Fruit fly (Drosophila melanogaster) whole organism, embryonic: Measurements from ENCODE around the gene Zir.
A peak's percentile ranks its signal among the peaks of the same experiment; 100 is the strongest.

Experiments
- ATbp ChIP-seq: fragments of 200-800 bp; sonication (Bioruptor generic); optimal IDR thresholded peaks from 2 replicates; lab custom pipeline; 2017; ENCODE audit warnings: missing biosample characterization, mild to moderate bottlenecking, missing genetic modification characterization, missing genetic modification reagents
- B-H2 ChIP-seq: fragments of 200-800 bp; sonication (Bioruptor generic); optimal IDR thresholded peaks from 2 replicates; lab custom pipeline; 2018; ENCODE audit warnings: missing biosample characterization, mild to moderate bottlenecking, missing genetic modification characterization
- CG10462 ChIP-seq: fragments of 200-800 bp; sonication (Bioruptor generic); optimal IDR thresholded peaks from 2 replicates; lab custom pipeline; 2016; ENCODE audit warnings: missing biosample characterization, missing genetic modification characterization
- CG11085 ChIP-seq: fragments of 200-800 bp; sonication (Bioruptor generic); IDR thresholded peaks from 2 replicates; pipeline ENCODE4 v1.3.6; 2022; ENCODE audit warnings: missing biosample characterization, missing genetic modification characterization
- CG11695 ChIP-seq: fragments of 200-800 bp; sonication (Bioruptor generic); IDR thresholded peaks from 3 replicates; pipeline ENCODE4 v1.3.6; 2022; ENCODE audit warnings: missing biosample characterization, missing genetic modification characterization
- CG12236 ChIP-seq: fragments of 200-800 bp; sonication (Bioruptor generic); optimal IDR thresholded peaks from 2 replicates; lab custom pipeline; 2016; ENCODE audit warnings: missing biosample characterization, missing genetic modification characterization
- CG12391 ChIP-seq: fragments of 200-800 bp; sonication (Bioruptor generic); optimal IDR thresholded peaks from 3 replicates; lab custom pipeline; 2018; ENCODE audit warnings: missing biosample characterization, mild to moderate bottlenecking, missing genetic modification characterization, moderate library complexity
- CG14860 ChIP-seq: fragments of 200-800 bp; sonication (Bioruptor generic); IDR thresholded peaks from 3 replicates; pipeline ENCODE4 v1.3.6; 2022; ENCODE audit warnings: missing biosample characterization, missing genetic modification characterization; ENCODE audit not compliant: partially characterized antibody
- CG1647 ChIP-seq: fragments of 200-800 bp; sonication (Bioruptor generic); optimal IDR thresholded peaks from 3 replicates; lab custom pipeline; 2016; ENCODE audit warnings: missing biosample characterization, missing genetic modification characterization
- CG17385 ChIP-seq: fragments of 200-800 bp; sonication (Bioruptor generic); optimal IDR thresholded peaks from 3 replicates; lab custom pipeline; 2018; ENCODE audit warnings: missing biosample characterization, mild to moderate bottlenecking, missing genetic modification characterization
- CG32532 ChIP-seq: fragments of 200-800 bp; sonication (Bioruptor generic); IDR thresholded peaks from 2 replicates; pipeline ENCODE4 v1.3.6; 2022; ENCODE audit warnings: missing biosample characterization, missing genetic modification characterization
- CG33213 ChIP-seq: fragments of 200-800 bp; sonication (Bioruptor generic); optimal IDR thresholded peaks from 3 replicates; lab custom pipeline; 2016; ENCODE audit warnings: missing biosample characterization, missing genetic modification characterization
- CG3847 ChIP-seq: fragments of 200-800 bp; sonication (Bioruptor generic); IDR thresholded peaks from 2 replicates; pipeline ENCODE4 v1.3.6; 2022; ENCODE audit warnings: missing biosample characterization, missing genetic modification characterization
- CG4282 ChIP-seq: fragments of 200-800 bp; sonication (Bioruptor generic); optimal IDR thresholded peaks from 2 replicates; lab custom pipeline; 2016; ENCODE audit warnings: missing biosample characterization, missing genetic modification characterization
- CG7786 ChIP-seq: fragments of 200-800 bp; sonication (Bioruptor generic); optimal IDR thresholded peaks from 2 replicates; lab custom pipeline; 2016; ENCODE audit warnings: missing biosample characterization, missing genetic modification characterization
- CG9609 ChIP-seq: fragments of 200-800 bp; sonication (Bioruptor generic); optimal IDR thresholded peaks from 3 replicates; lab custom pipeline; 2016; ENCODE audit warnings: missing biosample characterization, missing genetic modification characterization
- CTCF ChIP-seq: fragments of 200-800 bp; sonication (Bioruptor generic); optimal IDR thresholded peaks from 2 replicates; lab custom pipeline; 2017; ENCODE audit warnings: missing biosample characterization, mild to moderate bottlenecking, missing genetic modification characterization, moderate library complexity
- Dip2 ChIP-seq: fragments of 200-800 bp; sonication (Bioruptor generic); IDR thresholded peaks from 2 replicates; pipeline ENCODE4 v1.3.6; 2022; ENCODE audit warnings: missing biosample characterization, missing genetic modification characterization
- Dip3 ChIP-seq: fragments of 200-800 bp; sonication (Bioruptor generic); optimal IDR thresholded peaks from 3 replicates; lab custom pipeline; 2016; ENCODE audit warnings: missing biosample characterization, missing genetic modification characterization
- ERR ChIP-seq: fragments of 200-800 bp; sonication (Bioruptor generic); optimal IDR thresholded peaks from 2 replicates; lab custom pipeline; 2016; ENCODE audit warnings: missing biosample characterization, missing genetic modification characterization
- Fer1 ChIP-seq: fragments of 200-800 bp; sonication (Bioruptor generic); optimal IDR thresholded peaks from 2 replicates; lab custom pipeline; 2017; ENCODE audit warnings: missing biosample characterization, mild to moderate bottlenecking, missing genetic modification characterization
- GATAe ChIP-seq: fragments of 200-800 bp; sonication (Bioruptor generic); conservative IDR thresholded peaks from 2 replicates; pipeline ENCODE4 v1.3.6; 2022; ENCODE audit warnings: missing biosample characterization, missing genetic modification characterization
- HLH54F ChIP-seq: fragments of 200-800 bp; sonication (Bioruptor generic); optimal IDR thresholded peaks from 3 replicates; lab custom pipeline; 2016; ENCODE audit warnings: missing biosample characterization, missing genetic modification characterization
- HLHmδ ChIP-seq: fragments of 200-800 bp; sonication (Bioruptor generic); optimal IDR thresholded peaks from 2 replicates; lab custom pipeline; 2018; ENCODE audit warnings: missing biosample characterization, mild to moderate bottlenecking, missing genetic modification characterization, moderate library complexity
- Myb ChIP-seq: fragments of 200-800 bp; sonication (Bioruptor generic); optimal IDR thresholded peaks from 2 replicates; lab custom pipeline; 2016; ENCODE audit warnings: missing biosample characterization, missing genetic modification characterization
- NC2β ChIP-seq: fragments of 200-800 bp; sonication (Bioruptor generic); optimal IDR thresholded peaks from 2 replicates; lab custom pipeline; 2016; ENCODE audit warnings: missing biosample characterization, missing genetic modification characterization
- Oli ChIP-seq: fragments of 200-800 bp; sonication (Bioruptor generic); optimal IDR thresholded peaks from 2 replicates; lab custom pipeline; 2018; ENCODE audit warnings: missing biosample characterization, mild to moderate bottlenecking, missing genetic modification characterization, moderate library complexity
- Scr ChIP-seq: fragments of 200-800 bp; sonication (Bioruptor generic); IDR thresholded peaks from 2 replicates; pipeline ENCODE4 v1.3.6; 2022; ENCODE audit warnings: missing biosample characterization, missing genetic modification characterization; ENCODE audit not compliant: partially characterized antibody
- Stat92E ChIP-seq, 3 experiments: fragments of >200 bp in 2 of 3; fragments of 200-800 bp in 1 of 3; sonication (Bioruptor generic) in 1 of 3; optimal IDR thresholded peaks; 2 replicates each; lab custom pipeline; 2017 to 2019; ENCODE audit warnings: missing biosample characterization in 3 of 3, missing genetic modification characterization in 3 of 3, mild to moderate bottlenecking in 1 of 3, moderate library complexity in 1 of 3
- Xrp1 ChIP-seq: fragments of 200-800 bp; sonication (Bioruptor generic); IDR thresholded peaks from 2 replicates; pipeline ENCODE4 v1.3.6; 2022; ENCODE audit warnings: missing biosample characterization, missing genetic modification characterization
- YL-1 ChIP-seq: fragments of 200-800 bp; sonication (Bioruptor generic); optimal IDR thresholded peaks from 3 replicates; lab custom pipeline; 2017; ENCODE audit warnings: missing biosample characterization, mild to moderate bottlenecking, missing genetic modification characterization
- ab ChIP-seq: fragments of 200-800 bp; sonication (Bioruptor generic); optimal IDR thresholded peaks from 2 replicates; lab custom pipeline; 2016; ENCODE audit warnings: missing biosample characterization, missing genetic modification characterization
- bsh ChIP-seq, 2 experiments: fragments of 200-800 bp; sonication (Bioruptor generic); optimal IDR thresholded peaks; 2 replicates each; lab custom pipeline; 2017 to 2018; ENCODE audit warnings: mild to moderate bottlenecking in 2 of 2, missing biosample characterization in 2 of 2, missing genetic modification characterization in 2 of 2, moderate library complexity in 1 of 2
- cad ChIP-seq: fragments of >200 bp; optimal IDR thresholded peaks from 2 replicates; lab custom pipeline; 2017; ENCODE audit warnings: missing biosample characterization, missing genetic modification characterization
- caup ChIP-seq: fragments of 200-800 bp; sonication (Bioruptor generic); optimal IDR thresholded peaks from 3 replicates; lab custom pipeline; 2017; ENCODE audit warnings: missing biosample characterization, mild to moderate bottlenecking, missing genetic modification characterization, moderate library complexity; ENCODE audit not compliant: severe bottlenecking
- chm ChIP-seq: fragments of 200-800 bp; sonication (Bioruptor generic); IDR thresholded peaks from 2 replicates; pipeline ENCODE4 v1.3.6; 2022; ENCODE audit warnings: missing biosample characterization, missing genetic modification characterization
- crc ChIP-seq: fragments of 200-800 bp; sonication (Bioruptor generic); optimal IDR thresholded peaks from 2 replicates; lab custom pipeline; 2016; ENCODE audit warnings: missing biosample characterization, missing genetic modification characterization
- dmrt99B ChIP-seq: fragments of 200-800 bp; sonication (Bioruptor generic); optimal IDR thresholded peaks from 2 replicates; lab custom pipeline; 2018; ENCODE audit warnings: missing biosample characterization, mild to moderate bottlenecking, missing genetic modification characterization, moderate library complexity
- eve ChIP-seq, 2 experiments: fragments of >200 bp; optimal IDR thresholded peaks; 2 replicates each; lab custom pipeline; 2017; ENCODE audit warnings: missing biosample characterization in 2 of 2, missing genetic modification characterization in 2 of 2
- exex ChIP-seq: fragments of 200-800 bp; sonication (Bioruptor generic); optimal IDR thresholded peaks from 4 replicates; lab custom pipeline; 2018; ENCODE audit warnings: missing biosample characterization, mild to moderate bottlenecking, missing genetic modification characterization, moderate library complexity
- eyg ChIP-seq: fragments of 200-800 bp; sonication (Bioruptor generic); optimal IDR thresholded peaks from 3 replicates; lab custom pipeline; 2016; ENCODE audit warnings: missing biosample characterization, missing genetic modification characterization
- grau ChIP-seq: fragments of 200-800 bp; optimal IDR thresholded peaks from 3 replicates; lab custom pipeline; 2019; ENCODE audit warnings: missing biosample characterization, mild to moderate bottlenecking, missing genetic modification characterization, moderate library complexity
- ind ChIP-seq: fragments of 200-800 bp; sonication (Bioruptor generic); optimal IDR thresholded peaks from 3 replicates; lab custom pipeline; 2016; ENCODE audit warnings: missing biosample characterization, missing genetic modification characterization
- kah ChIP-seq: fragments of 200-800 bp; sonication (Bioruptor generic); optimal IDR thresholded peaks from 2 replicates; lab custom pipeline; 2018; ENCODE audit warnings: missing biosample characterization, mild to moderate bottlenecking, missing genetic modification characterization
- lola ChIP-seq, 3 experiments: fragments of >200 bp in 2 of 3; fragments of 200-800 bp in 1 of 3; sonication (Bioruptor generic) in 1 of 3; optimal IDR thresholded peaks; 2 replicates each; lab custom pipeline; 2017 to 2019; ENCODE audit warnings: missing biosample characterization in 3 of 3, missing genetic modification characterization in 3 of 3, mild to moderate bottlenecking in 1 of 3, moderate library complexity in 1 of 3
- mirr ChIP-seq: fragments of 200-800 bp; sonication (Bioruptor generic); optimal IDR thresholded peaks from 3 replicates; lab custom pipeline; 2018; ENCODE audit warnings: missing biosample characterization, mild to moderate bottlenecking, missing genetic modification characterization
- nerfin-1 ChIP-seq: fragments of 200-800 bp; sonication (Bioruptor generic); optimal IDR thresholded peaks from 3 replicates; lab custom pipeline; 2019; ENCODE audit warnings: missing biosample characterization, mild to moderate bottlenecking, missing genetic modification characterization, moderate library complexity
- otp ChIP-seq: fragments of 200-800 bp; sonication (Bioruptor generic); IDR thresholded peaks from 3 replicates; pipeline ENCODE4, ENCODE4 v1.3.6; 2022; ENCODE audit warnings: missing biosample characterization, missing genetic modification characterization
- pros ChIP-seq: fragments of 200-800 bp; sonication (Bioruptor generic); optimal IDR thresholded peaks from 3 replicates; lab custom pipeline; 2019; ENCODE audit warnings: missing biosample characterization, mild to moderate bottlenecking, missing genetic modification characterization, moderate library complexity
- trem ChIP-seq: fragments of 200-800 bp; optimal IDR thresholded peaks from 3 replicates; lab custom pipeline; 2019; ENCODE audit warnings: missing biosample characterization, mild to moderate bottlenecking, missing genetic modification characterization, moderate library complexity
- ttk ChIP-seq: fragments of 200-800 bp; sonication (Bioruptor generic); IDR thresholded peaks from 2 replicates; pipeline ENCODE4 v2.1.2; 2022; ENCODE audit warnings: missing biosample characterization, missing genetic modification characterization
- zfh1 ChIP-seq: fragments of 200-800 bp; sonication (Bioruptor generic); IDR thresholded peaks from 3 replicates; pipeline ENCODE4 v1.3.6; 2022; ENCODE audit warnings: missing biosample characterization, missing genetic modification characterization

The Zir gene

dm6 chr2L:117750-118149 is 23.2 kb downstream of the Zir start (continued):
- TF ChIP-seq CG12236 (GFP tag; lab: Kevin White, UChicago) (no peak), grau (tag; lab: Kevin White, UChicago) (no peak), zfh1 (GFP tag; lab: Robert Waterston, UW) (0 out of 3 replicates have a peak, but pooled peaks have one; percentile 23), Dip2 (no peak), NC2β (no peak), Scr (no peak), HLH54F (GFP tag; lab: Kevin White, UChicago) (no peak), cad (no peak), pros (GFP tag; lab: Kevin White, UChicago) (no peak), ind (GFP tag; lab: Kevin White, UChicago) (no peak), nerfin-1 (no peak), GATAe (no peak), Oli (tag; lab: Kevin White, UChicago) (no peak), otp (no peak), CG11695 (peak; percentile 51; the same call in 1 of the 3 replicates), lola (GFP tag; optimal IDR thresholded peaks at IDR 0.05; lab: Kevin White, UChicago) (no peak), Stat92E (GFP tag; optimal IDR thresholded peaks at IDR 0.05; lab: Kevin White, UChicago) (no peak), kah (GFP tag; lab: Kevin White, UChicago) (no peak), HLHmδ (peak; percentile 63), CG9609 (no peak), CG1647 (GFP tag; lab: Kevin White, UChicago) (peak; percentile 10), eve (GFP tag; optimal IDR thresholded peaks at IDR 0.05; lab: Kevin White, UChicago) (peak in 1 of 2 experiments; percentile 45), CTCF (GFP tag; lab: Kevin White, UChicago) (peak; percentile 16), ttk (no peak), Xrp1 (GFP tag; lab: Robert Waterston, UW) (no peak), eyg (GFP tag; lab: Kevin White, UChicago) (no peak), chm (GFP tag; lab: Robert Waterston, UW) (peak; percentile 54; the same call in 1 of the 2 replicates), dmrt99B (no peak), CG33213 (GFP tag; lab: Kevin White, UChicago) (peak; percentile 19), trem (tag; lab: Kevin White, UChicago) (no peak), caup (GFP tag; lab: Kevin White, UChicago) (peak; percentile 31), CG14860 (GFP tag; lab: Robert Waterston, UW) (no peak), Fer1 (GFP tag; lab: Kevin White, UChicago) (peak; percentile 75), crc (no peak), YL-1 (GFP tag; lab: Kevin White, UChicago) (no peak), CG12391 (tag; lab: Kevin White, UChicago) (no peak), Myb (GFP tag; lab: Kevin White, UChicago) (no peak), exex (tag; lab: Kevin White, UChicago) (peak; percentile 11), CG32532 (GFP tag; lab: Robert Waterston, UW) (no peak), Dip3 (GFP tag; lab: Kevin White, UChicago) (no peak), CG4282 (GFP tag; lab: Kevin White, UChicago) (no peak), ab (GFP tag; lab: Kevin White, UChicago) (no peak), B-H2 (no peak), ERR (GFP tag; lab: Kevin White, UChicago) (no peak), ATbp (peak; percentile 74), mirr (GFP tag; lab: Kevin White, UChicago) (peak; percentile 70), CG17385 (GFP tag; lab: Kevin White, UChicago) (peak; percentile 4), CG11085 (GFP tag; lab: Robert Waterston, UW) (no peak), CG7786 (GFP tag; lab: Kevin White, UChicago) (no peak), bsh (GFP tag; optimal IDR thresholded peaks at IDR 0.05; lab: Kevin White, UChicago) (peak in 1 of 2 experiments; percentile 33), CG3847 (GFP tag; lab: Robert Waterston, UW) (no peak), CG10462 (GFP tag; lab: Kevin White, UChicago) (no peak)
